Worm (Caenorhabditis elegans) whole organism, L2 larva: ENCODE results near the gene C05E4.15.

Experiments
- C34F6.9 ChIP-seq: fragments of 150-350 bp; optimal IDR thresholded peaks from 2 replicates; lab custom pipeline; 2014; ENCODE audit warnings: missing biosample characterization, missing genetic modification characterization
- F13H6.1 ChIP-seq: sonication (generic microtip); optimal IDR thresholded peaks from 2 replicates; lab custom pipeline; 2016; ENCODE audit warnings: missing genetic modification characterization, missing compliant biosample characterization
- elt-1 ChIP-seq: fragments of 150-350 bp; optimal IDR thresholded peaks from 2 replicates; lab custom pipeline; 2014; ENCODE audit warnings: missing biosample characterization, missing genetic modification characterization

- TF ChIP-seq F13H6.1 (tag; lab: Kevin White, UChicago) (no peak), elt-1 (tag; lab: Kevin White, UChicago) (no peak), C34F6.9 (tag; lab: Kevin White, UChicago) (no peak)
Measured at ce11 chrV:762340-762739, 1.2 kb upstream of the C05E4.15 start, which contains the start of gene srp-2.
